Fruit fly (Drosophila melanogaster) whole organism, pupa: ENCODE data around the gene CG4218.

Source experiments
- CG12605 ChIP-seq: fragments of 200-800 bp; sonication (Bioruptor generic); IDR thresholded peaks from 2 replicates; pipeline ENCODE4 v1.3.6; 2022; ENCODE audit warnings: missing biosample characterization, missing genetic modification characterization
- CG15710 ChIP-seq: fragments of 200-800 bp; sonication (Bioruptor generic); optimal IDR thresholded peaks from 2 replicates; lab custom pipeline; 2018; ENCODE audit warnings: missing biosample characterization, mild to moderate bottlenecking, missing genetic modification characterization, moderate library complexity
- EcR ChIP-seq: fragments of 200-800 bp; sonication (Bioruptor generic); optimal IDR thresholded peaks from 3 replicates; lab custom pipeline; 2019; ENCODE audit warnings: missing biosample characterization, missing genetic modification characterization, mild to moderate bottlenecking, moderate library complexity, missing genetic modification reagents
- Pif1A ChIP-seq: fragments of 200-800 bp; sonication (Bioruptor generic); optimal IDR thresholded peaks from 3 replicates; lab custom pipeline; 2016; ENCODE audit warnings: missing biosample characterization, missing genetic modification characterization

DNA sequence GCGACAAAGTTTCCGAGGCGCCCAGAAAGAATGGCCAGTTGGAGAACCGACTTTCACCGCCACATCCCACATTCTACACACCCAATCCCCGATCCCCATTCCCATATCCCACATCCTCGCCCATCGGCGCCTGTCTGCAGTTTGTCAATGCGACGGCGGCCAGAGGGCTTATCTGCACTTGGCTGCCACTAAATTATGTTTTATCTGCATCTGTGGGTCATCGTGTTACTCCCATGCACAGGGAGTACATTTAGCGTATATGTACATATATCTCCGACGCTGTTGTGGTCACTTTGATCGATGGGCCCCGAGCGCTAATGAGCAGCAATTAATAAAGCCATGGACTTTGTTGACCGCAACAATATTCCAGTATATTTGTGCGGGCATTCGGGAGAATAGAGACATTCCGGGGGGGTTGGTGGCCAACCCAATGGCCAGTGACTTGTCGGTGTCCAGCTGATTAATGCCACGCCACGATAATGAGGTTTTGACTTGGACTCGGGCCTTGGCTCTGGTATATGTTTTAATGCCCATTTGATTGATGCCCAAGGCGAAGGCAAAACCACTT, 8.3 kb downstream of the CG4218 start:
- TF ChIP-seq CG12605 (no peak), Pif1A (GFP tag; lab: Kevin White, UChicago) (no peak), CG15710 (tag; lab: Kevin White, UChicago) (no peak), EcR (GFP tag; lab: Kevin White, UChicago) (peak; percentile 69)
